Fruit fly (Drosophila melanogaster): ENCODE measurements around the gene Spindly.

DNA sequence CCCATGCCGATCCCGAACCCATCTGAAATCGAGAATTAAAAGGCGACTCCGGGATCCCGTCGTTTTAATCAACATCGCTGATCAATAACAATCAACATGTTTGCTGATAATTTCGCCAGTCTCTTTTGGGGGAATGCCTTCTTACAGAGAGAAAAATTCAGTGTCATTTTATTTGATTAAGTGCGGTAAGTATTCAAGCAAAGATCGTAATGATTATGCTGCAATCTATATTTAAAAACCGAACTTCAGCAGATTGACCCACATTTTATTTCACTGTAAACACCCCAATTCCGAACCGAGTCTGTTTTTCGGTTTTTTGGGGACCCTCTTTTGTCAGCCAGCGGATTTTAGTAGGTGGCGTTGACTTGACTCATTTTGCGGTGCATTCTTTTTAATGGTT, 23.8 kb upstream of the Spindly start:
- TF ChIP-seq kay (GFP tag; ENCODE audit: borderline replicate concordance) (no peak), cnc (optimal IDR thresholded peaks at IDR 0.05) (no peak), pad (GFP tag; optimal IDR thresholded peaks at IDR 0.05) (no peak), CG12768 (GFP tag; optimal IDR thresholded peaks at IDR 0.05) (no peak), CG7101 (tag; optimal IDR thresholded peaks at IDR 0.05) (no peak), Clk (GFP tag; optimal IDR thresholded peaks at IDR 0.05) (no peak), toe (GFP tag; optimal IDR thresholded peaks at IDR 0.05) (no peak), Crg-1 (GFP tag; optimal IDR thresholded peaks at IDR 0.05) (no peak), tj (GFP tag; optimal IDR thresholded peaks at IDR 0.05) (no peak), CG1620 (GFP tag; optimal IDR thresholded peaks at IDR 0.05) (no peak), ovo (GFP tag; optimal IDR thresholded peaks at IDR 0.05) (no peak), CG7045 (GFP tag; optimal IDR thresholded peaks at IDR 0.05) (no peak)
